Fruit fly (Drosophila melanogaster): ENCODE results near the gene CG3436.

CG3436 gene

DNA sequence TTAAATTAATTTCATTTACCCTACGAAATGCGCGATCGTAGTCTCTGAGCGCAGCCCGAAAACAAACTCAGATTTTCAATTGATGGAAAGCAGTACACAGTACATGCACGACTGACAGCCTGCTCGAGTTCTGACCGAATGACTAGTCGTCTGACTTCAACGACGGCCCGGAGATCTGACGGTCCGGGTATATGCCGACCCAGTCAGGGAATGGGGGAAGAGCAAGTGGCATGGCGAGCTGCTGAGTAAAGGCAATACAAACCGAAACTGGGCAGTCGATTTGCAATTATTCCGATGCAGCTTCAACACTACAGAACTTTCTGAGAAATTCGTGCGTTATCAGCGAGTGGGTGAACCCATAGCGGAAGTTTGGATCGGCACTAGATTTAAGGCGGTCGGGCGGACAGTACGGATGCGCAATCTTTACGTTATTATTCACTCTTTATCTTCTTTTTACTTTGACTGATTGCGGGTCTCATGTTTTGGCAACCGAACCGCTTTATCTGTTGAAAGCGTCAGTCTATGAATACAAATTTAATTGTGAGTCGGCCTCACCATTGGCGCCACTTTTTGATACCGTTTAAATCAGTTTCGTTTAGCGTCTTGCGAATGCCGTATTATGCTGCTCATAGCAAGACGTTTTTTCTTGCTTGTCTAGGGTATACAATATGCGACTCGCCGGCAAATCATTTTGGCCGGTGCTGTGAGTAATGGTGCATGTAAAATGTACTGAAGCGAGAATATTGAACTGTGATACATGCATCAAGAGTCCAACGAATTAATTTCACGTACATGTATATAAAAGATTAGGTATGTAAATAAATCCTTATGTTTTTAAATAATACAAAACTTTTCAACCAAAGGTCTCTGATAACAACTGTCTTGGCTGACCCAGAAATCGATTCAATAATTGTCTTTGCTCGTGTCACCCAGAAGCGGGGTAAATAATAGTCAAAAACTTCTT, 35.1 kb upstream of the CG3436 start (continued):
- TF ChIP-seq HHEX (GFP tag; optimal IDR thresholded peaks at IDR 0.05): no peak
- peak; percentile 7 for TF ChIP-seq lab (GFP tag; optimal IDR thresholded peaks at IDR 0.05)
- no peak for TF ChIP-seq Atf6 (GFP tag; IDR thresholded peaks at IDR 0.05)
- TF ChIP-seq CG10267 (tag; optimal IDR thresholded peaks at IDR 0.05): no peak
- no peak for TF ChIP-seq CG11696 (GFP tag; IDR thresholded peaks at IDR 0.05)
- peak in 1 of 2 experiments; percentile 7 for TF ChIP-seq Pdp1 (GFP tag; optimal IDR thresholded peaks at IDR 0.05)
- no peak for TF ChIP-seq CG5245 (GFP tag; optimal IDR thresholded peaks at IDR 0.05)
- TF ChIP-seq D19A (tag; optimal IDR thresholded peaks at IDR 0.05): peak; percentile 90
- TF ChIP-seq CG32532 (GFP tag; IDR thresholded peaks at IDR 0.05): peak; percentile 7; the same call in 1 of the 2 replicates
- TF ChIP-seq dati (GFP tag; IDR thresholded peaks at IDR 0.05): no peak
- no peak for TF ChIP-seq ewg (GFP tag; optimal IDR thresholded peaks at IDR 0.05)
- no peak for TF ChIP-seq CG3995 (GFP tag; optimal IDR thresholded peaks at IDR 0.05)
- TF ChIP-seq Rx (GFP tag; IDR thresholded peaks at IDR 0.05): no peak
- no peak for TF ChIP-seq Dp (GFP tag; optimal IDR thresholded peaks at IDR 0.05)
- TF ChIP-seq Hr3 (GFP tag; optimal IDR thresholded peaks at IDR 0.05): no peak
- TF ChIP-seq pum (GFP tag; optimal IDR thresholded peaks at IDR 0.05): no peak
- TF ChIP-seq H2.0 (GFP tag; IDR thresholded peaks at IDR 0.05): no peak
- no peak for TF ChIP-seq CG14965 (GFP tag; optimal IDR thresholded peaks at IDR 0.05; ENCODE audit: borderline replicate concordance)
- peak; percentile 44 for TF ChIP-seq CG2120 (GFP tag; optimal IDR thresholded peaks at IDR 0.05)
- TF ChIP-seq Dip2 (GFP tag; IDR thresholded peaks at IDR 0.05): no peak
- TF ChIP-seq CG12942 (GFP tag; optimal IDR thresholded peaks at IDR 0.05): no peak
- TF ChIP-seq nau (GFP tag; optimal IDR thresholded peaks at IDR 0.05): no peak
- TF ChIP-seq jing (GFP tag; optimal IDR thresholded peaks at IDR 0.05): no peak
- peak; percentile 19 for TF ChIP-seq CG7839 (tag; optimal IDR thresholded peaks at IDR 0.05)
- no peak for TF ChIP-seq CkIIα-i1 (GFP tag; IDR thresholded peaks at IDR 0.05)
- no peak for TF ChIP-seq wek (GFP tag; optimal IDR thresholded peaks at IDR 0.05)
- TF ChIP-seq Scr (GFP tag; IDR thresholded peaks at IDR 0.05; ENCODE audit: partially characterized antibody): no peak
- no peak for TF ChIP-seq CG14441 (GFP tag; IDR thresholded peaks at IDR 0.05)
- TF ChIP-seq gem (tag; optimal IDR thresholded peaks at IDR 0.05): peak; percentile 26
- peak; percentile 41; the same call in 1 of the 2 replicates for TF ChIP-seq Drgx (GFP tag; IDR thresholded peaks at IDR 0.05)
- no peak for TF ChIP-seq jumu (GFP tag; optimal IDR thresholded peaks at IDR 0.05)
- TF ChIP-seq sim (GFP tag; IDR thresholded peaks at IDR 0.05): no peak
- TF ChIP-seq CG7745 (tag; optimal IDR thresholded peaks at IDR 0.05): no peak
- TF ChIP-seq ab (GFP tag; optimal IDR thresholded peaks at IDR 0.05): no peak
- TF ChIP-seq Vsx1 (GFP tag; optimal IDR thresholded peaks at IDR 0.05): no peak
- TF ChIP-seq crp (GFP tag; optimal IDR thresholded peaks at IDR 0.05): no peak
- peak; percentile 3 for TF ChIP-seq CG1603 (tag; optimal IDR thresholded peaks at IDR 0.05)
- peak; percentile 12 for TF ChIP-seq CG10209 (GFP tag; optimal IDR thresholded peaks at IDR 0.05)
- no peak for TF ChIP-seq CG8388 (GFP tag; optimal IDR thresholded peaks at IDR 0.05)
- no peak for TF ChIP-seq zen (tag; optimal IDR thresholded peaks at IDR 0.05)
- TF ChIP-seq CG7928 (GFP tag; optimal IDR thresholded peaks at IDR 0.05): no peak
- TF ChIP-seq CG9437 (GFP tag; optimal IDR thresholded peaks at IDR 0.05): no peak
- TF ChIP-seq fd3F (GFP tag; optimal IDR thresholded peaks at IDR 0.05): no peak
- no peak for TF ChIP-seq Bgb (GFP tag; IDR thresholded peaks at IDR 0.05; ENCODE audit: partially characterized antibody)
- TF ChIP-seq bowl (GFP tag; IDR thresholded peaks at IDR 0.05): no peak
- peak; percentile 11 for TF ChIP-seq grau (tag; optimal IDR thresholded peaks at IDR 0.05)
- no peak for TF ChIP-seq ssp (GFP tag; IDR thresholded peaks at IDR 0.05)
- TF ChIP-seq CG2129 (GFP tag; IDR thresholded peaks at IDR 0.05; ENCODE audit: partially characterized antibody): no peak

Data from whole organism, embryonic.